Fruit fly (Drosophila melanogaster): ENCODE data around the gene Cyp9f3.

The Cyp9f3 gene

DNA sequence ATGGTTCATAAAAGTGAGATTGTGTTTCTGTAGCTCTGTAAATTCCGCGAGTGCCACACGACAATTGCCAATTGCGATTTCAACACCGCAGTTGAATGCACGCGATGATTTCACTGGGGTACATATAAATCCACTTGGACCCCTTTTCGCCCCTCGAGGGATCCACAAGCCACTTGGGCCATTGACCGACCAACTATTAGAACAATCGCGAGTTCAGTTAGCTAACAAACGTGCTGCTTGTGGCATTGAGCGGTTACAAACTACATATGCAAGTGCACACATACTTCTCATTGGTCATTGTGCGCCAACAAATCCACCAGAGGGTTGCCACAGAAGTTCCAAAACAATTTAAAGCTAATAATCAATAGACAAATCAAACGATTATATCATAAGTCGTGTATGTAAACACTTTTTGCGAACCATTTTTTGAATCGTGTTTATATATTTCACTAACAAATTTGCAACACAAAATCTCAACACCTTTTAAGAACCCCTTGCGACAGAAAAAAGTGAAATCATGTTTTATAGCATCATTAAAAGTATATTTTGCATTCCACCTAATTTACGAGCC, 17.5 kb downstream of the Cyp9f3 start:
- TF ChIP-seq usp (GFP tag; optimal IDR thresholded peaks at IDR 0.05) (no peak), CG18476 (GFP tag; optimal IDR thresholded peaks at IDR 0.05) (peak; percentile 79), gro (GFP tag; optimal IDR thresholded peaks at IDR 0.05) (no peak), h (optimal IDR thresholded peaks at IDR 0.05) (no peak), Drgx (GFP tag; IDR thresholded peaks at IDR 0.05) (peak; percentile 55), CG9876 (GFP tag; optimal IDR thresholded peaks at IDR 0.05) (no peak), CG12104 (GFP tag; optimal IDR thresholded peaks at IDR 0.05) (no peak), CG6683 (GFP tag; optimal IDR thresholded peaks at IDR 0.05) (no peak), z (GFP tag; IDR thresholded peaks at IDR 0.05) (no peak), Nf-YA (GFP tag; IDR thresholded peaks at IDR 0.05) (no peak), MBD-R2 (GFP tag; IDR thresholded peaks at IDR 0.05) (no peak)

DNA sequence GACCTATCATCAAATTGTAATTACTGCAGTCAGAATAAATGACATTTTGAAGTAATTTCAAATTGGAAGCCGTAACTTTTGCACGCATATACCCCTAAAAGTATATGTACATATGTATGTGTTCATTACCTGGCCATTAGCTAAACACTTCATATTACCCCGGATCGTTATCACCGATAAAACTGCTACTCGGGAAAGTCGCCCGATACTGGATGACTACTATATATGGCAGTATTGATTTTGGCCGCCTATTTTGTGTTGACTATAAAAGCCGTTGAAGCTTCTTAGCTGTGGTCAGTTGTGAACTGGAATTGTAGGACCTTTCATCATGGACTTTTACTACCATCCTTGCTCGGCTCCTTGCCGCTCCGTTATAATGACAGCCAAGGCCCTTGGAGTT, 19.0 kb downstream of the Cyp9f3 start, which contains the start of gene GstD8:
Gene GstD8, plus strand, starts transcription at position 301 of the 400 bp plus-strand sequence.
- TF ChIP-seq zen (tag; optimal IDR thresholded peaks at IDR 0.05), result peak; percentile 56
- TF ChIP-seq ems (GFP tag; optimal IDR thresholded peaks at IDR 0.05), result no peak
- no peak for TF ChIP-seq CG18476 (GFP tag; optimal IDR thresholded peaks at IDR 0.05)

DNA sequence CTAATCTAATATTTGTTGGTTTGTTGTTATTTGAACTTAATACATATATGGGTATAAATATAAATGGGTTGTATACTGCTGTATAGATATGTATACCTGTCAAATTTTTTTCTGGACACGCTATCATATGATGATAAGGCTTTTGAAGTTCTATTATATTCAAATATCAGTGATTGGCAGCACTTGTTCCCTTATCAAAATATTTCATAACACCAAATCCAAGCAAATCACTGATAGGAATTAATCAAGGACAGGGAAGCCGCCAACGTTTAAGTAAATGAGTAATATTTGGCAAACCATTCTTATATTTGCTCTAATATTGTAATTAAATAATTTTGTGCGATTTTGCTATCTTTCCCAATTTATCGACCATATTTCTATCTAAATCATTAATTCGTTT, 19.5 kb downstream of the Cyp9f3 start:
- TF ChIP-seq CG13775 (GFP tag; optimal IDR thresholded peaks at IDR 0.05) (no peak), sug (tag; optimal IDR thresholded peaks at IDR 0.05) (peak; percentile 23), wdn (GFP tag; IDR thresholded peaks at IDR 0.05) (no peak), CG13296 (GFP tag; optimal IDR thresholded peaks at IDR 0.05) (no peak), mirr (GFP tag; optimal IDR thresholded peaks at IDR 0.05) (peak; percentile 50), CG11456 (GFP tag; IDR thresholded peaks at IDR 0.05) (no peak), CG11504 (tag; optimal IDR thresholded peaks at IDR 0.05) (no peak), CG5953 (GFP tag; IDR thresholded peaks at IDR 0.05) (no peak), trh (GFP tag; optimal IDR thresholded peaks at IDR 0.05) (no peak), exex (tag; optimal IDR thresholded peaks at IDR 0.05) (peak; percentile 79), grn (GFP tag; optimal IDR thresholded peaks at IDR 0.05) (peak; percentile 9)

DNA sequence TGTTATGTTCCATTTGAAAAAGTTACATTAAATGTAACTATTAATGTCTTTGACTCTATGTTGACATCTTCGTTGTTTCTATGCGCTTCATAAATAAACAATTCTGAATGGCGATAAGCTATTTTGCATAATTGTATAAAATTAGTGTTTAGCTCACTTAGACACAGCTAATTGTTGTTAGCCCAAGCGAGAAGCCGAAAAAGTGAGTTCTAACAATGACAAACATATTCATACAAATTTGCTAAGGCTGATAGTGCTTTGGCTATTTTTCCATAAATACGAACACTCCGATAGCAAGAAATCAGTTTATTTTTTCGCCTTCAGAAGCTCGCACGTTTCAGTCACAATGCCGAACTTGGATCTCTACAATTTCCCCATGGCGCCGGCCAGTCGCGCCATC, 20.5 kb downstream of the Cyp9f3 start, which contains the start of gene GstD7:
Gene GstD7, plus strand, starts transcription at position 301 of the 400 bp plus-strand sequence.
- TF ChIP-seq ash1 (GFP tag; optimal IDR thresholded peaks at IDR 0.05), result no peak
- no peak for TF ChIP-seq her (GFP tag; optimal IDR thresholded peaks at IDR 0.05)
- no peak for TF ChIP-seq D19A (tag; optimal IDR thresholded peaks at IDR 0.05)
- no peak for TF ChIP-seq CG30020 (tag; optimal IDR thresholded peaks at IDR 0.05)
- TF ChIP-seq CG7839 (tag; optimal IDR thresholded peaks at IDR 0.05), result no peak
- TF ChIP-seq sens (GFP tag), result no peak
- TF ChIP-seq CG5180 (GFP tag; optimal IDR thresholded peaks at IDR 0.05), result no peak
- no peak for TF ChIP-seq MTF-1 (GFP tag; optimal IDR thresholded peaks at IDR 0.05; ENCODE audit: borderline replicate concordance)
- no peak for TF ChIP-seq Hr78 (GFP tag; optimal IDR thresholded peaks at IDR 0.05)
- TF ChIP-seq Usf (GFP tag; optimal IDR thresholded peaks at IDR 0.05), result no peak

DNA sequence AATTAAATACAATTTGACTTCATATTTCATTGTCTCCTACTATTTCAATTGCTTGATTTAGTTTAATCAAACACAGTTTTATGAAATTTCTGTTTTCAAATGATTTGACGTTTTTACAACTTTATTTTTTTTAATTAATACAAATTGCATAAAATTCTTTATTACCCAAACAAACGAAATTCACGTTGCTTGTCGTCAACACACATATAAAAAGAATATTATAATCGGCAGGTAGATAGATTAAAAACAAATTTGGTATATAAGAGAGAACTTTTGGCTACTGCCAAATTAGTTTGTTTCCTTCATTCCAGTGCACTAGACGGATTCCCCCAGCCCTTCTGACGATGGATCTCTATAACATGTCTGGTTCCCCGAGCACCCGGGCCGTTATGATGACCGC, 21.9 kb downstream of the Cyp9f3 start, which contains the start of gene GstD6:
Gene GstD6, plus strand, starts transcription at position 301 of the 400 bp plus-strand sequence.
- TF ChIP-seq Asciz (GFP tag; optimal IDR thresholded peaks at IDR 0.05) (no peak), CG10431 (GFP tag; optimal IDR thresholded peaks at IDR 0.05) (no peak), eyg (GFP tag; optimal IDR thresholded peaks at IDR 0.05) (no peak), NK7.1 (GFP tag; optimal IDR thresholded peaks at IDR 0.05) (no peak), CG18599 (GFP tag; optimal IDR thresholded peaks at IDR 0.05) (no peak), E2f2 (GFP tag; IDR thresholded peaks at IDR 0.05) (no peak), nom (GFP tag; optimal IDR thresholded peaks at IDR 0.05) (no peak), luna (GFP tag; optimal IDR thresholded peaks at IDR 0.05) (no peak), tin (GFP tag; optimal IDR thresholded peaks at IDR 0.05) (no peak), wek (GFP tag; optimal IDR thresholded peaks at IDR 0.05) (no peak)

Measured in whole organism, embryonic.